Fruit fly (Drosophila melanogaster) whole organism, prepupa: Measurements from ENCODE around the gene TotC.

Experiments used
- Blimp-1 ChIP-seq: fragments of 200-800 bp; sonication (Bioruptor generic); optimal IDR thresholded peaks from 3 replicates; lab custom pipeline; 2017; ENCODE audit warnings: missing biosample characterization, missing genetic modification characterization, mild to moderate bottlenecking, moderate library complexity, missing genetic modification reagents
- CG10669 ChIP-seq: fragments of 200-800 bp; sonication (Bioruptor generic); optimal IDR thresholded peaks from 3 replicates; lab custom pipeline; 2018; ENCODE audit warnings: missing biosample characterization, mild to moderate bottlenecking, missing genetic modification characterization, moderate library complexity
- CG11762 ChIP-seq: fragments of 200-800 bp; sonication (Bioruptor generic); optimal IDR thresholded peaks from 3 replicates; lab custom pipeline; 2016; ENCODE audit warnings: missing biosample characterization, missing genetic modification characterization; ENCODE audit not compliant: insufficient read depth
- CG11902 ChIP-seq: fragments of 200-800 bp; sonication (Bioruptor generic); optimal IDR thresholded peaks from 3 replicates; lab custom pipeline; 2016; ENCODE audit warnings: missing biosample characterization, missing genetic modification characterization
- CG15336 ChIP-seq: fragments of 200-800 bp; sonication (Bioruptor generic); IDR thresholded peaks from 2 replicates; pipeline ENCODE4 v1.3.6; 2022; ENCODE audit warnings: missing biosample characterization, missing genetic modification characterization
- CG3032 ChIP-seq: fragments of 200-800 bp; optimal IDR thresholded peaks from 2 replicates; lab custom pipeline; 2019; ENCODE audit warnings: missing biosample characterization, mild to moderate bottlenecking, missing genetic modification characterization, moderate library complexity
- CG31627 ChIP-seq: fragments of 200-800 bp; sonication (Bioruptor generic); optimal IDR thresholded peaks from 3 replicates; lab custom pipeline; 2016; ENCODE audit warnings: missing biosample characterization, missing genetic modification characterization
- CG32006 ChIP-seq: fragments of 200-800 bp; sonication (Bioruptor generic); optimal IDR thresholded peaks from 3 replicates; lab custom pipeline; 2017; ENCODE audit warnings: missing biosample characterization, mild to moderate bottlenecking, missing genetic modification characterization
- CG34406 ChIP-seq: fragments of 200-800 bp; sonication (Bioruptor generic); optimal IDR thresholded peaks from 3 replicates; lab custom pipeline; 2016; ENCODE audit warnings: missing biosample characterization, missing genetic modification characterization
- CG3919 ChIP-seq: fragments of 200-800 bp; sonication (Bioruptor generic); optimal IDR thresholded peaks from 3 replicates; lab custom pipeline; 2016; ENCODE audit warnings: missing biosample characterization, missing genetic modification characterization
- CG6163 ChIP-seq: fragments of 200-800 bp; sonication (Bioruptor generic); IDR thresholded peaks from 3 replicates; pipeline ENCODE4 v1.3.6; 2022; ENCODE audit warnings: missing biosample characterization, missing genetic modification characterization
- CG6276 ChIP-seq: fragments of 200-800 bp; sonication (Bioruptor generic); optimal IDR thresholded peaks from 2 replicates; lab custom pipeline; 2017; ENCODE audit warnings: missing biosample characterization, mild to moderate bottlenecking, missing genetic modification characterization
- CG6792 ChIP-seq: fragments of 200-800 bp; sonication (Bioruptor generic); optimal IDR thresholded peaks from 3 replicates; lab custom pipeline; 2016; ENCODE audit warnings: missing biosample characterization, missing genetic modification characterization
- CG7368 ChIP-seq: fragments of 200-800 bp; sonication (Bioruptor generic); optimal IDR thresholded peaks from 3 replicates; lab custom pipeline; 2016; ENCODE audit warnings: missing biosample characterization, missing genetic modification characterization
- CG8319 ChIP-seq: fragments of 200-800 bp; sonication (Bioruptor generic); optimal IDR thresholded peaks from 3 replicates; lab custom pipeline; 2016; ENCODE audit warnings: missing biosample characterization, missing genetic modification characterization
- CG9139 ChIP-seq: fragments of 200-800 bp; sonication (Bioruptor generic); optimal IDR thresholded peaks from 3 replicates; lab custom pipeline; 2017; ENCODE audit warnings: missing biosample characterization, mild to moderate bottlenecking, missing genetic modification characterization
- Eip75B ChIP-seq: fragments of 200-800 bp; sonication (Bioruptor generic); optimal IDR thresholded peaks from 3 replicates; lab custom pipeline; 2016; ENCODE audit warnings: missing biosample characterization, missing genetic modification characterization
- Eip78C ChIP-seq: fragments of 200-800 bp; sonication (Bioruptor generic); peaks from one replicate; lab custom pipeline; 2016; ENCODE audit warnings: missing biosample characterization, missing genetic modification characterization
- Ets21C ChIP-seq: fragments of 200-800 bp; sonication (Bioruptor generic); optimal IDR thresholded peaks from 3 replicates; lab custom pipeline; 2016; ENCODE audit warnings: missing biosample characterization, missing genetic modification characterization
- Ets96B ChIP-seq: fragments of 200-800 bp; optimal IDR thresholded peaks from 2 replicates; lab custom pipeline; 2019; ENCODE audit warnings: missing biosample characterization, mild to moderate bottlenecking, missing genetic modification characterization, moderate library complexity
- Gug ChIP-seq: fragments of 200-800 bp; sonication (Bioruptor generic); IDR thresholded peaks from 2 replicates; pipeline ENCODE4 v1.3.6; 2022; ENCODE audit warnings: missing biosample characterization, missing genetic modification characterization
- Hr38 ChIP-seq: sonication (Bioruptor generic); optimal IDR thresholded peaks from 2 replicates; lab custom pipeline; 2016; ENCODE audit warnings: missing biosample characterization, missing genetic modification characterization
- Hr39 ChIP-seq: fragments of 200-800 bp; sonication (Bioruptor generic); optimal IDR thresholded peaks from 2 replicates; lab custom pipeline; 2016; ENCODE audit warnings: missing biosample characterization, missing genetic modification characterization
- Lpt ChIP-seq: fragments of 200-800 bp; sonication (Bioruptor generic); optimal IDR thresholded peaks from 3 replicates; lab custom pipeline; 2016; ENCODE audit warnings: missing biosample characterization, missing genetic modification characterization
- OdsH ChIP-seq: fragments of 200-800 bp; sonication (Bioruptor generic); optimal IDR thresholded peaks from 3 replicates; lab custom pipeline; 2016; ENCODE audit warnings: missing biosample characterization, missing genetic modification characterization
- Smox ChIP-seq: fragments of 200-800 bp; sonication (Bioruptor generic); optimal IDR thresholded peaks from 3 replicates; lab custom pipeline; 2016; ENCODE audit warnings: missing biosample characterization, missing genetic modification characterization
- Sox102F ChIP-seq: fragments of 200-800 bp; sonication (Bioruptor generic); optimal IDR thresholded peaks from 2 replicates; lab custom pipeline; 2016; ENCODE audit warnings: missing biosample characterization, mild to moderate bottlenecking, missing genetic modification characterization
- Sox15 ChIP-seq: fragments of 200-800 bp; sonication (Bioruptor generic); optimal IDR thresholded peaks from 3 replicates; lab custom pipeline; 2016; ENCODE audit warnings: missing biosample characterization, missing genetic modification characterization
- achi ChIP-seq: fragments of 200-800 bp; sonication (Bioruptor generic); optimal IDR thresholded peaks from 3 replicates; lab custom pipeline; 2016; ENCODE audit warnings: missing biosample characterization, missing genetic modification characterization
- acj6 ChIP-seq: fragments of 200-800 bp; sonication (Bioruptor generic); optimal IDR thresholded peaks from 3 replicates; lab custom pipeline; 2016; ENCODE audit warnings: missing biosample characterization, missing genetic modification characterization
- dac ChIP-seq: fragments of 200-800 bp; sonication (Bioruptor generic); optimal IDR thresholded peaks from 2 replicates; lab custom pipeline; 2017; ENCODE audit warnings: missing biosample characterization, mild to moderate bottlenecking, missing genetic modification characterization
- dsx ChIP-seq: fragments of 200-800 bp; optimal IDR thresholded peaks from 3 replicates; lab custom pipeline; 2019; ENCODE audit warnings: missing biosample characterization, mild to moderate bottlenecking, missing genetic modification characterization, moderate library complexity; ENCODE audit not compliant: poor library complexity, severe bottlenecking
- esn ChIP-seq: fragments of 200-800 bp; sonication (Bioruptor generic); optimal IDR thresholded peaks from 2 replicates; lab custom pipeline; 2016; ENCODE audit warnings: missing biosample characterization, mild to moderate bottlenecking, missing genetic modification characterization, moderate library complexity
- fd59A ChIP-seq: fragments of 200-800 bp; sonication (Bioruptor generic); optimal IDR thresholded peaks from 2 replicates; lab custom pipeline; 2017; ENCODE audit warnings: missing biosample characterization, mild to moderate bottlenecking, missing genetic modification characterization, missing genetic modification reagents
- lz ChIP-seq: fragments of 200-800 bp; sonication (Bioruptor generic); optimal IDR thresholded peaks from 3 replicates; lab custom pipeline; 2016; ENCODE audit warnings: missing biosample characterization, missing genetic modification characterization
- net ChIP-seq: fragments of 200-800 bp; sonication (Bioruptor generic); optimal IDR thresholded peaks from 3 replicates; lab custom pipeline; 2016; ENCODE audit warnings: missing biosample characterization, missing genetic modification characterization
- ss ChIP-seq, 2 experiments: fragments of 200-800 bp; sonication (Bioruptor generic); optimal IDR thresholded peaks; 2 replicates in 1 of 2; 3 replicates in 1 of 2; lab custom pipeline; 2017 to 2018; ENCODE audit warnings: mild to moderate bottlenecking in 2 of 2, missing biosample characterization in 2 of 2, missing genetic modification characterization in 2 of 2, moderate library complexity in 1 of 2
- topi ChIP-seq: fragments of 200-800 bp; sonication (Bioruptor generic); optimal IDR thresholded peaks from 3 replicates; lab custom pipeline; 2016; ENCODE audit warnings: missing biosample characterization, missing genetic modification characterization
- vri ChIP-seq: fragments of 200-800 bp; sonication (Bioruptor generic); optimal IDR thresholded peaks from 3 replicates; lab custom pipeline; 2016; ENCODE audit warnings: missing biosample characterization, mild to moderate bottlenecking, missing genetic modification characterization

The TotC gene

dm6 chr3R:20846316-20846715 is 26.5 kb upstream of the TotC start:
- TF ChIP-seq lz (GFP tag; lab: Kevin White, UChicago): no peak
- TF ChIP-seq CG3919 (GFP tag; lab: Kevin White, UChicago): no peak
- no peak for TF ChIP-seq ss (GFP tag; optimal IDR thresholded peaks at IDR 0.05; lab: Kevin White, UChicago)
- no peak for TF ChIP-seq achi
- no peak for TF ChIP-seq CG10669
- TF ChIP-seq CG7368 (GFP tag; lab: Kevin White, UChicago): no peak
- no peak for TF ChIP-seq net (GFP tag; lab: Kevin White, UChicago)
- TF ChIP-seq CG6163: no peak
- no peak for TF ChIP-seq dsx (GFP tag; lab: Kevin White, UChicago)

dm6 chr3R:20846768-20847167 is 26.0 kb upstream of the TotC start, which contains the start of gene CG15696:
Gene CG15696 (plus strand): TSS chr3R:20847068.
- TF ChIP-seq CG8319 (GFP tag; lab: Kevin White, UChicago) (no peak), CG3032 (no peak), CG7368 (GFP tag; lab: Kevin White, UChicago) (no peak), Ets21C (no peak)

- no peak for TF ChIP-seq CG9139 (GFP tag; lab: Kevin White, UChicago)
- peak; percentile 11 for TF ChIP-seq CG31627 (GFP tag; lab: Kevin White, UChicago)
- TF ChIP-seq CG34406: no peak
- TF ChIP-seq Sox15 (GFP tag; lab: Kevin White, UChicago): no peak
- TF ChIP-seq CG11902 (GFP tag; lab: Kevin White, UChicago): no peak
- TF ChIP-seq lz (GFP tag; lab: Kevin White, UChicago): peak; percentile 44
- TF ChIP-seq Smox (GFP tag; lab: Kevin White, UChicago): peak; percentile 0
- no peak for TF ChIP-seq OdsH (GFP tag; lab: Kevin White, UChicago)
- TF ChIP-seq CG32006 (GFP tag; lab: Kevin White, UChicago): no peak
- peak; percentile 43 for TF ChIP-seq esn (GFP tag; lab: Kevin White, UChicago)
- peak; percentile 30 for TF ChIP-seq CG3032
- TF ChIP-seq Eip78C (GFP tag; lab: Kevin White, UChicago): peak; percentile 18
Measured at dm6 chr3R:20850395-20851039, 22.3 kb upstream of the TotC start, which contains the start of gene RpS30. Gene RpS30 (plus strand): TSS chr3R:20850516.

- no peak for TF ChIP-seq Eip78C (GFP tag; lab: Kevin White, UChicago)
- TF ChIP-seq acj6 (GFP tag; lab: Kevin White, UChicago): no peak
- no peak for TF ChIP-seq CG3919 (GFP tag; lab: Kevin White, UChicago)
- TF ChIP-seq dsx (GFP tag; lab: Kevin White, UChicago): no peak
- no peak for TF ChIP-seq Smox (GFP tag; lab: Kevin White, UChicago)
- no peak for TF ChIP-seq CG6276
- TF ChIP-seq Ets96B (tag; lab: Kevin White, UChicago): no peak
- TF ChIP-seq Blimp-1: no peak
- no peak for TF ChIP-seq Eip75B (GFP tag; lab: Kevin White, UChicago)
- TF ChIP-seq CG11902 (GFP tag; lab: Kevin White, UChicago): no peak
Measured at dm6 chr3R:20859845-20860244, 12.9 kb upstream of the TotC start, which contains the start of gene Ir93a. Gene Ir93a (minus strand): TSS chr3R:20859945.

- TF ChIP-seq vri (GFP tag; lab: Kevin White, UChicago): no peak
- no peak for TF ChIP-seq CG6163
- peak; percentile 38 for TF ChIP-seq achi
- TF ChIP-seq CG7368 (GFP tag; lab: Kevin White, UChicago): peak; percentile 27
Measured at dm6 chr3R:20866204-20866603, 6.6 kb upstream of the TotC start, which contains the start of gene KaiR1D. Gene KaiR1D (minus strand): TSS chr3R:20866231.

dm6 chr3R:20870736-20871135 is 2.1 kb upstream of the TotC start, which contains the start of gene TotA:
Gene TotA (plus strand): TSS chr3R:20871036.
- TF ChIP-seq fd59A (GFP tag; lab: Kevin White, UChicago) (no peak), OdsH (GFP tag; lab: Kevin White, UChicago) (no peak), Hr39 (GFP tag; lab: Kevin White, UChicago) (no peak), CG11762 (GFP tag; lab: Kevin White, UChicago) (no peak), net (GFP tag; lab: Kevin White, UChicago) (no peak), achi (no peak), dac (no peak), Gug (no peak), CG6792 (no peak), Hr38 (GFP tag; lab: Kevin White, UChicago) (no peak), CG15336 (GFP tag; lab: Robert Waterston, UW) (no peak), topi (GFP tag; lab: Kevin White, UChicago) (no peak), CG3032 (no peak), CG9139 (GFP tag; lab: Kevin White, UChicago) (no peak), Sox102F (GFP tag; lab: Kevin White, UChicago) (no peak), vri (GFP tag; lab: Kevin White, UChicago) (no peak), Sox15 (GFP tag; lab: Kevin White, UChicago) (no peak), Lpt (no peak), CG3919 (GFP tag; lab: Kevin White, UChicago) (no peak)
